Worm (Caenorhabditis elegans) whole organism, L1 larva: Measurements from ENCODE around the gene clc-24.

ENCODE experiments used
- aly-2 ChIP-seq: fragments of 150-350 bp; optimal IDR thresholded peaks from 2 replicates; lab custom pipeline; 2014; ENCODE audit warnings: missing biosample characterization, missing genetic modification characterization
- ceh-82 ChIP-seq, 3 experiments: fragments of 150-350 bp in 1 of 3; sonication (generic microtip) in 2 of 3; optimal IDR thresholded peaks; 2 replicates each; lab custom pipeline; 2014 to 2017; ENCODE audit warnings: missing biosample characterization in 3 of 3, missing genetic modification characterization in 3 of 3
- ces-1 ChIP-seq: fragments of 150-350 bp; optimal IDR thresholded peaks from 2 replicates; lab custom pipeline; 2014; ENCODE audit warnings: missing biosample characterization, missing genetic modification reagents, missing genetic modification characterization
- egl-27 ChIP-seq, 2 experiments: fragments of 150-350 bp in 1 of 2; sonication (generic microtip); optimal IDR thresholded peaks; 3 replicates each; lab custom pipeline; 2017 to 2018; ENCODE audit warnings: missing biosample characterization in 2 of 2, missing genetic modification characterization in 2 of 2, missing genetic modification reagents in 2 of 2
- fos-1 ChIP-seq: fragments of 150-350 bp; optimal IDR thresholded peaks from 2 replicates; lab custom pipeline; 2014; ENCODE audit warnings: missing biosample characterization, missing genetic modification characterization
- lir-3 ChIP-seq: sonication (generic microtip); optimal IDR thresholded peaks from 2 replicates; lab custom pipeline; 2016; ENCODE audit warnings: mild to moderate bottlenecking, missing genetic modification characterization, moderate library complexity, missing compliant biosample characterization; ENCODE audit not compliant: poor library complexity
- mep-1 ChIP-seq: fragments of 150-350 bp; optimal IDR thresholded peaks from 2 replicates; lab custom pipeline; 2014; ENCODE audit warnings: missing biosample characterization, missing genetic modification characterization
- nhr-11 ChIP-seq: fragments of 150-350 bp; optimal IDR thresholded peaks from 2 replicates; lab custom pipeline; 2014; ENCODE audit warnings: missing biosample characterization, missing genetic modification characterization
- nhr-28 ChIP-seq: fragments of 150-350 bp; optimal IDR thresholded peaks from 2 replicates; lab custom pipeline; 2014; ENCODE audit warnings: missing biosample characterization, missing genetic modification characterization
- nhr-47 ChIP-seq: sonication (generic microtip); optimal IDR thresholded peaks from 2 replicates; lab custom pipeline; 2016; ENCODE audit warnings: mild to moderate bottlenecking, missing genetic modification characterization, moderate library complexity, missing compliant biosample characterization
- snu-23 ChIP-seq: sonication (generic microtip); optimal IDR thresholded peaks from 2 replicates; lab custom pipeline; 2016; ENCODE audit warnings: missing genetic modification characterization, missing compliant biosample characterization
- unc-130 ChIP-seq: fragments of 150-350 bp; optimal IDR thresholded peaks from 2 replicates; lab custom pipeline; 2017; ENCODE audit warnings: missing biosample characterization, missing genetic modification characterization, inconsistent platforms
- unc-62 ChIP-seq: fragments of 150-350 bp; optimal IDR thresholded peaks from 2 replicates; lab custom pipeline; 2014; ENCODE audit warnings: missing biosample characterization, missing genetic modification reagents, missing genetic modification characterization
- ztf-4 ChIP-seq: fragments of 150-350 bp; optimal IDR thresholded peaks from 2 replicates; lab custom pipeline; 2014; ENCODE audit warnings: missing biosample characterization, missing genetic modification characterization

ce11 chrIII:1020732-1021131 is 10.9 kb downstream of the clc-24 start, which contains the start of gene clc-23:
- no peak for TF ChIP-seq mep-1 (tag; lab: Kevin White, UChicago)
- TF ChIP-seq unc-130, result no peak
- TF ChIP-seq lir-3 (tag; lab: Kevin White, UChicago), result no peak
- no peak for TF ChIP-seq nhr-11 (tag; lab: Kevin White, UChicago)
- TF ChIP-seq unc-62, result no peak
- no peak for TF ChIP-seq nhr-47 (tag; lab: Kevin White, UChicago)
- no peak for TF ChIP-seq fos-1 (tag; lab: Kevin White, UChicago)
- no peak for TF ChIP-seq ceh-82 (tag; optimal IDR thresholded peaks at IDR 0.05; lab: Kevin White, UChicago)
- TF ChIP-seq nhr-28 (tag; lab: Kevin White, UChicago), result no peak
- TF ChIP-seq egl-27 (tag; optimal IDR thresholded peaks at IDR 0.05; lab: Kevin White, UChicago), result no peak
- no peak for TF ChIP-seq aly-2 (tag; lab: Kevin White, UChicago)
- no peak for TF ChIP-seq ztf-4 (tag; lab: Kevin White, UChicago)
- TF ChIP-seq snu-23 (GFP tag; lab: Kevin White, UChicago), result no peak
- no peak for TF ChIP-seq ces-1 (GFP tag; lab: Kevin White, UChicago)
